Fruit fly (Drosophila melanogaster): ENCODE data around the gene CG4367.

CG4367 gene

DNA sequence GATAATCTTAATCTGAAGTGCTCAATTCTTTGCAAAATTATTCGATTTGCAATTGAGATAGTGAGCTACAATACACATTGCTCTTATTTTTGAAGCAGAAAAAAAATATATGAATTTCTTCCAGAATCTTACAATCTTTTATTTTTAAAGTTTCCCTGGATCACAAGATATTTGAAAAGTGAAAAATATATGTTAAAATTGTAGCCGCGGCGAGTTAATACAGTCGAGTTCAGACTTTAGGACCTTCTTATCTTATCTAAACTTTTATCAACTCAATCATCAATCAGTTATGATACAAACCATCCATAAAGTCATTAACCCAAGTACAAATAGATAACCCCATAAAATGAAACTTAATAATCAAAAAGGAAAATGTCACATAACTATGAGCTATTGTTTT is 6.1 kb upstream of the CG4367 start (continued):
- TF ChIP-seq row (GFP tag; IDR thresholded peaks at IDR 0.05) (peak; percentile 33; the same call in 1 of the 3 replicates), az2 (GFP tag; optimal IDR thresholded peaks at IDR 0.05) (peak; percentile 24), TFAM (GFP tag; optimal IDR thresholded peaks at IDR 0.05) (no peak), Sox100B (GFP tag; optimal IDR thresholded peaks at IDR 0.05) (peak; percentile 34), tup (GFP tag; optimal IDR thresholded peaks at IDR 0.05) (no peak), grau (tag; optimal IDR thresholded peaks at IDR 0.05) (peak; percentile 48), Deaf1 (tag; optimal IDR thresholded peaks at IDR 0.05) (no peak), sqz (GFP tag; optimal IDR thresholded peaks at IDR 0.05) (no peak), CG15269 (tag; optimal IDR thresholded peaks at IDR 0.05) (peak; percentile 30), CG10979 (tag; optimal IDR thresholded peaks at IDR 0.05) (no peak), CG16815 (GFP tag; optimal IDR thresholded peaks at IDR 0.05) (no peak), CG7839 (tag; optimal IDR thresholded peaks at IDR 0.05) (peak; percentile 31), mld (GFP tag; IDR thresholded peaks at IDR 0.05; ENCODE audit: partially characterized antibody) (no peak), inv (GFP tag; IDR thresholded peaks at IDR 0.05; ENCODE audit: partially characterized antibody) (no peak), exex (tag; optimal IDR thresholded peaks at IDR 0.05) (peak; percentile 56), CG3281 (GFP tag; optimal IDR thresholded peaks at IDR 0.05) (peak; percentile 47), CG13424 (tag; optimal IDR thresholded peaks at IDR 0.05) (no peak), sens (GFP tag) (peak; percentile 85), CG13624 (GFP tag; optimal IDR thresholded peaks at IDR 0.05) (no peak), CG2678 (tag; optimal IDR thresholded peaks at IDR 0.05) (peak; percentile 60), CG2120 (GFP tag; optimal IDR thresholded peaks at IDR 0.05) (peak; percentile 33), eve (GFP tag; optimal IDR thresholded peaks at IDR 0.05) (peak in 1 of 2 experiments; percentile 77), emc (GFP tag; optimal IDR thresholded peaks at IDR 0.05) (no peak), sug (tag; optimal IDR thresholded peaks at IDR 0.05) (no peak), CG8359 (GFP tag; optimal IDR thresholded peaks at IDR 0.05; ENCODE audit: borderline replicate concordance) (no peak), CG12659 (GFP tag; optimal IDR thresholded peaks at IDR 0.05) (peak; percentile 24), CG10959 (GFP tag; IDR thresholded peaks at IDR 0.05) (no peak), CG13775 (GFP tag; optimal IDR thresholded peaks at IDR 0.05) (peak; percentile 10), kay (GFP tag; optimal IDR thresholded peaks at IDR 0.05) (no peak), Antp (GFP tag; optimal IDR thresholded peaks at IDR 0.05) (no peak), sens-2 (GFP tag; IDR thresholded peaks at IDR 0.05) (peak; percentile 27; the same call in 1 of the 2 replicates), CG30403 (GFP tag; optimal IDR thresholded peaks at IDR 0.05) (peak; percentile 43), trh (GFP tag; optimal IDR thresholded peaks at IDR 0.05) (no peak), CG31441 (GFP tag; IDR thresholded peaks at IDR 0.05) (peak; percentile 44; the same call in 1 of the 2 replicates), CG12391 (tag; optimal IDR thresholded peaks at IDR 0.05) (peak; percentile 35), Side (GFP tag; optimal IDR thresholded peaks at IDR 0.05) (no peak), CG18262 (tag; optimal IDR thresholded peaks at IDR 0.05) (peak; percentile 45), lab (GFP tag; optimal IDR thresholded peaks at IDR 0.05) (peak; percentile 29), PHDP (tag; optimal IDR thresholded peaks at IDR 0.05) (peak; percentile 2), CG10366 (GFP tag; IDR thresholded peaks at IDR 0.05) (no peak), CG7556 (GFP tag; optimal IDR thresholded peaks at IDR 0.05) (peak; percentile 44), Sox102F (GFP tag; optimal IDR thresholded peaks at IDR 0.05) (peak; percentile 12), bigmax (GFP tag; optimal IDR thresholded peaks at IDR 0.05) (no peak), CG6765 (GFP tag; optimal IDR thresholded peaks at IDR 0.05) (peak; percentile 30), CG9437 (GFP tag; optimal IDR thresholded peaks at IDR 0.05) (peak; percentile 48), CoRest (tag; optimal IDR thresholded peaks at IDR 0.05) (peak; percentile 37), fu2 (GFP tag; optimal IDR thresholded peaks at IDR 0.05) (peak; percentile 30), Xbp1 (GFP tag; optimal IDR thresholded peaks at IDR 0.05) (no peak), Med (GFP tag) (no peak)
